Worm (Caenorhabditis elegans) whole organism, young adult: Measurements from ENCODE around the gene xpo-3.

Source experiments
- F39B2.1 ChIP-seq: fragments of 200-800 bp; sonication (Bioruptor generic); IDR thresholded peaks from 2 replicates; pipeline ENCODE4 v1.3.6; 2022; ENCODE audit warnings: missing genetic modification reagents, missing genetic modification characterization, missing compliant biosample characterization
- F55B11.4 ChIP-seq: sonication (generic microtip); optimal IDR thresholded peaks from 2 replicates; lab custom pipeline; 2016; ENCODE audit warnings: missing compliant biosample characterization, missing genetic modification characterization, borderline replicate concordance; ENCODE audit not compliant: insufficient read depth
- K11D2.4 ChIP-seq: fragments of 200-800 bp; sonication (Bioruptor generic); IDR thresholded peaks from 2 replicates; pipeline ENCODE4 v1.3.6; 2022; ENCODE audit warnings: missing genetic modification reagents, missing genetic modification characterization, missing compliant biosample characterization
- Y53G8AR.9 ChIP-seq: fragments of 200-800 bp; sonication (Bioruptor generic); conservative IDR thresholded peaks from 2 replicates; pipeline ENCODE4 v1.3.6; 2022; ENCODE audit warnings: missing genetic modification reagents, missing genetic modification characterization, missing compliant biosample characterization
- Y56A3A.18 ChIP-seq: fragments of 200-800 bp; sonication (Bioruptor generic); IDR thresholded peaks from 2 replicates; pipeline ENCODE4 v1.3.6; 2022; ENCODE audit warnings: missing genetic modification reagents, missing genetic modification characterization, missing compliant biosample characterization
- ceh-79 ChIP-seq: sonication (generic microtip); optimal IDR thresholded peaks from 2 replicates; lab custom pipeline; 2017; ENCODE audit warnings: mild to moderate bottlenecking, missing genetic modification characterization, missing compliant biosample characterization
- chd-7 ChIP-seq: sonication (generic microtip); optimal IDR thresholded peaks from 2 replicates; lab custom pipeline; 2016; ENCODE audit warnings: mild to moderate bottlenecking, missing genetic modification characterization, moderate library complexity, missing compliant biosample characterization
- ekl-4 ChIP-seq: fragments of 200-800 bp; sonication (Bioruptor generic); IDR thresholded peaks from 2 replicates; pipeline ENCODE4 v1.3.6; 2022; ENCODE audit warnings: missing genetic modification reagents, missing genetic modification characterization, missing compliant biosample characterization
- madf-8 ChIP-seq: fragments of 200-800 bp; sonication (Bioruptor generic); conservative IDR thresholded peaks from 2 replicates; pipeline ENCODE4 v1.3.6; 2022; ENCODE audit warnings: missing genetic modification reagents, missing genetic modification characterization, missing compliant biosample characterization
- nfya-2 ChIP-seq: fragments of 200-800 bp; sonication (Bioruptor generic); IDR thresholded peaks from 2 replicates; pipeline ENCODE4 v1.3.6; 2022; ENCODE audit warnings: missing genetic modification reagents, missing genetic modification characterization, missing compliant biosample characterization
- nhr-179 ChIP-seq: sonication (generic microtip); optimal IDR thresholded peaks from 2 replicates; lab custom pipeline; 2016; ENCODE audit warnings: mild to moderate bottlenecking, missing genetic modification characterization, missing compliant biosample characterization
- rec-8 ChIP-seq, 2 experiments: sonication (generic microtip); optimal IDR thresholded peaks; 2 replicates each; lab custom pipeline; 2016; ENCODE audit warnings: mild to moderate bottlenecking in 2 of 2, missing genetic modification characterization in 2 of 2, missing genetic modification reagents in 2 of 2, missing genotype in 2 of 2, missing biosample characterization in 1 of 2, missing compliant biosample characterization in 1 of 2, moderate library complexity in 1 of 2
- snpc-3.4 ChIP-seq: sonication (generic microtip); optimal IDR thresholded peaks from 2 replicates; lab custom pipeline; 2017; ENCODE audit warnings: missing genetic modification characterization, mild to moderate bottlenecking, missing compliant biosample characterization, antibody characterized with exemption, moderate library complexity, missing genotype, missing genetic modification reagents
- unc-62 ChIP-seq: fragments of 150-350 bp; optimal IDR thresholded peaks from 2 replicates; lab custom pipeline; 2014; ENCODE audit warnings: missing biosample characterization, missing genetic modification reagents, missing genetic modification characterization

- TF ChIP-seq nhr-179 (tag; lab: Kevin White, UChicago) = no peak
- TF ChIP-seq ekl-4 (GFP tag; lab: Robert Waterston, UW) = no peak
- no peak for TF ChIP-seq F55B11.4
- TF ChIP-seq unc-62 (GFP tag; lab: Kevin White, UChicago) = no peak
- TF ChIP-seq madf-8 = no peak
- no peak for TF ChIP-seq Y56A3A.18 (GFP tag; lab: Robert Waterston, UW)
- TF ChIP-seq F39B2.1 = no peak
- no peak for TF ChIP-seq snpc-3.4
- no peak for TF ChIP-seq ceh-79 (tag; lab: Kevin White, UChicago)
- TF ChIP-seq nfya-2 (GFP tag; lab: Robert Waterston, UW) = no peak
- no peak for TF ChIP-seq chd-7 (tag; lab: Kevin White, UChicago)
- TF ChIP-seq rec-8 (tag; optimal IDR thresholded peaks at IDR 0.05; lab: Kevin White, UChicago) = no peak
- TF ChIP-seq K11D2.4 (GFP tag; lab: Robert Waterston, UW) = no peak
- no peak for TF ChIP-seq Y53G8AR.9 (GFP tag; lab: Robert Waterston, UW)
Measured at ce11 chrIV:7923982-7924480, at the start of gene xpo-3, which contains the start of gene C49H3.3.
